Fruit fly (Drosophila melanogaster) whole organism, embryonic: Measurements from ENCODE around the gene Mlp84B.

ENCODE experiments used
- CG10147 ChIP-seq: fragments of 200-800 bp; sonication (Bioruptor generic); optimal IDR thresholded peaks from 2 replicates; lab custom pipeline; 2019; ENCODE audit warnings: missing biosample characterization, mild to moderate bottlenecking, missing genetic modification characterization, moderate library complexity
- CG10366 ChIP-seq: fragments of 200-800 bp; sonication (Bioruptor generic); IDR thresholded peaks from 2 replicates; pipeline ENCODE4 v1.3.6; 2022; ENCODE audit warnings: missing biosample characterization, missing genetic modification characterization
- CG14710 ChIP-seq: fragments of 200-800 bp; sonication (Bioruptor generic); optimal IDR thresholded peaks from 3 replicates; lab custom pipeline; 2019; ENCODE audit warnings: missing biosample characterization, mild to moderate bottlenecking, missing genetic modification characterization, moderate library complexity
- CG18619 ChIP-seq: fragments of 200-800 bp; sonication (Bioruptor generic); optimal IDR thresholded peaks from 3 replicates; lab custom pipeline; 2017; ENCODE audit warnings: missing biosample characterization, mild to moderate bottlenecking, missing genetic modification characterization
- CG2199 ChIP-seq: fragments of 200-800 bp; sonication (Bioruptor generic); IDR thresholded peaks from 3 replicates; pipeline ENCODE4 v1.3.6; 2022; ENCODE audit warnings: missing biosample characterization, missing genetic modification characterization
- CG4360 ChIP-seq: fragments of 200-800 bp; sonication (Bioruptor generic); IDR thresholded peaks from 2 replicates; pipeline ENCODE4 v1.3.6; 2022; ENCODE audit warnings: missing biosample characterization, missing genetic modification characterization
- CG4820 ChIP-seq: fragments of 200-800 bp; sonication (Bioruptor generic); optimal IDR thresholded peaks from 3 replicates; lab custom pipeline; 2016; ENCODE audit warnings: missing biosample characterization, missing genetic modification characterization
- CG8281 ChIP-seq: fragments of 200-800 bp; sonication (Bioruptor generic); optimal IDR thresholded peaks from 2 replicates; lab custom pipeline; 2018; ENCODE audit warnings: missing biosample characterization, mild to moderate bottlenecking, missing genetic modification characterization, moderate library complexity
- CG8478 ChIP-seq: fragments of >200 bp; optimal IDR thresholded peaks from 2 replicates; lab custom pipeline; 2018
- CTCF ChIP-seq: fragments of 200-800 bp; sonication (Bioruptor generic); optimal IDR thresholded peaks from 2 replicates; lab custom pipeline; 2017; ENCODE audit warnings: missing biosample characterization, mild to moderate bottlenecking, missing genetic modification characterization, moderate library complexity
- Camta ChIP-seq: fragments of 200-800 bp; sonication (Bioruptor generic); optimal IDR thresholded peaks from 2 replicates; lab custom pipeline; 2016; ENCODE audit warnings: missing biosample characterization, missing genetic modification characterization
- Ets65A ChIP-seq: fragments of 200-800 bp; sonication (Bioruptor generic); peaks from one replicate; lab custom pipeline; 2016; ENCODE audit warnings: missing biosample characterization, missing genetic modification characterization
- Fer1 ChIP-seq: fragments of 200-800 bp; sonication (Bioruptor generic); optimal IDR thresholded peaks from 2 replicates; lab custom pipeline; 2017; ENCODE audit warnings: missing biosample characterization, mild to moderate bottlenecking, missing genetic modification characterization
- HHEX ChIP-seq: fragments of 200-800 bp; sonication (Bioruptor generic); optimal IDR thresholded peaks from 3 replicates; lab custom pipeline; 2017; ENCODE audit warnings: missing biosample characterization, mild to moderate bottlenecking, missing genetic modification characterization, missing genetic modification reagents
- Hey ChIP-seq: fragments of 200-800 bp; sonication (Bioruptor generic); optimal IDR thresholded peaks from 3 replicates; lab custom pipeline; 2018; ENCODE audit warnings: missing biosample characterization, mild to moderate bottlenecking, missing genetic modification characterization
- Hr39 ChIP-seq: fragments of >200 bp; optimal IDR thresholded peaks from 2 replicates; lab custom pipeline; 2017
- Kr ChIP-seq: fragments of 200-800 bp; sonication (Bioruptor generic); optimal IDR thresholded peaks from 2 replicates; lab custom pipeline; 2017; ENCODE audit warnings: missing biosample characterization, mild to moderate bottlenecking, missing genetic modification characterization
- Med ChIP-seq: fragments of 200-800 bp; sonication (Bioruptor generic); peaks from one replicate; lab custom pipeline; 2016; ENCODE audit warnings: missing biosample characterization, missing genetic modification characterization, mild to moderate bottlenecking, inconsistent platforms, moderate library complexity
- Nf-YB ChIP-seq: fragments of 200-800 bp; sonication (Bioruptor generic); optimal IDR thresholded peaks from 3 replicates; lab custom pipeline; 2019; ENCODE audit warnings: missing biosample characterization, mild to moderate bottlenecking, missing genetic modification characterization, moderate library complexity
- Nf-YC ChIP-seq: fragments of 200-800 bp; optimal IDR thresholded peaks from 3 replicates; lab custom pipeline; 2019; ENCODE audit warnings: missing biosample characterization, mild to moderate bottlenecking, missing genetic modification characterization, moderate library complexity
- Opbp ChIP-seq: fragments of 200-800 bp; sonication (Bioruptor generic); IDR thresholded peaks from 3 replicates; pipeline ENCODE4 v1.3.6; 2022; ENCODE audit warnings: missing biosample characterization, missing genetic modification characterization; ENCODE audit not compliant: partially characterized antibody
- Rx ChIP-seq: fragments of 200-800 bp; sonication (Bioruptor generic); IDR thresholded peaks from 2 replicates; pipeline ENCODE4 v1.3.6; 2022; ENCODE audit warnings: missing biosample characterization, missing genetic modification characterization
- aop ChIP-seq: fragments of 200-800 bp; sonication (Bioruptor generic); IDR thresholded peaks from 2 replicates; pipeline ENCODE4 v1.3.6; 2022; ENCODE audit warnings: missing biosample characterization, missing genetic modification characterization
- cato ChIP-seq: fragments of 200-800 bp; sonication (Bioruptor generic); optimal IDR thresholded peaks from 2 replicates; lab custom pipeline; 2016; ENCODE audit warnings: missing biosample characterization, missing genetic modification characterization, borderline replicate concordance
- crc ChIP-seq: fragments of 200-800 bp; sonication (Bioruptor generic); optimal IDR thresholded peaks from 2 replicates; lab custom pipeline; 2016; ENCODE audit warnings: missing biosample characterization, missing genetic modification characterization
- crol ChIP-seq: fragments of 200-800 bp; sonication (Bioruptor generic); IDR thresholded peaks from 2 replicates; pipeline ENCODE4 v1.3.6; 2022; ENCODE audit warnings: missing biosample characterization, missing genetic modification characterization
- gce ChIP-seq: fragments of 200-800 bp; sonication (Bioruptor generic); IDR thresholded peaks from 3 replicates; pipeline ENCODE4 v1.3.6; 2022; ENCODE audit warnings: missing biosample characterization, missing genetic modification characterization
- gcm ChIP-seq: fragments of 200-800 bp; sonication (Bioruptor generic); optimal IDR thresholded peaks from 2 replicates; lab custom pipeline; 2019; ENCODE audit warnings: missing biosample characterization, mild to moderate bottlenecking, missing genetic modification characterization, moderate library complexity
- grn ChIP-seq: fragments of 200-800 bp; sonication (Bioruptor generic); optimal IDR thresholded peaks from 3 replicates; lab custom pipeline; 2017; ENCODE audit warnings: missing biosample characterization, missing genetic modification characterization
- gsb-n ChIP-seq: fragments of 200-800 bp; sonication (Bioruptor generic); optimal IDR thresholded peaks from 3 replicates; lab custom pipeline; 2018; ENCODE audit warnings: missing biosample characterization, mild to moderate bottlenecking, missing genetic modification characterization
- insv ChIP-seq, 2 experiments: fragments of 200-800 bp; sonication (Bioruptor generic); optimal IDR thresholded peaks; 3 replicates each; lab custom pipeline; 2016 to 2018; ENCODE audit warnings: missing biosample characterization in 2 of 2, missing genetic modification characterization in 2 of 2
- lilli ChIP-seq: fragments of 200-800 bp; sonication (Bioruptor generic); optimal IDR thresholded peaks from 3 replicates; lab custom pipeline; 2016; ENCODE audit warnings: missing biosample characterization, missing genetic modification characterization
- lov ChIP-seq, 2 experiments: fragments of 200-800 bp in 1 of 2; fragments of >200 bp in 1 of 2; sonication (Bioruptor generic) in 1 of 2; IDR thresholded peaks in 1 of 2; optimal IDR thresholded peaks in 1 of 2; 2 replicates in 1 of 2; 3 replicates in 1 of 2; pipeline versions ENCODE4 v1.3.6 to Lab custom; 2017 to 2022; ENCODE audit warnings: missing biosample characterization in 1 of 2, missing genetic modification characterization in 1 of 2
- nerfin-1 ChIP-seq: fragments of 200-800 bp; sonication (Bioruptor generic); optimal IDR thresholded peaks from 3 replicates; lab custom pipeline; 2019; ENCODE audit warnings: missing biosample characterization, mild to moderate bottlenecking, missing genetic modification characterization, moderate library complexity
- prd ChIP-seq, 3 experiments: fragments of >200 bp in 2 of 3; fragments of 200-800 bp in 1 of 3; sonication (Bioruptor generic) in 1 of 3; optimal IDR thresholded peaks in 2 of 3; IDR thresholded peaks in 1 of 3; 2 replicates in 2 of 3; 3 replicates in 1 of 3; pipeline versions ENCODE4 v1.3.6 to Lab custom; 2017 to 2022; ENCODE audit warnings: missing biosample characterization in 1 of 3, missing genetic modification characterization in 1 of 3
- pros ChIP-seq: fragments of 200-800 bp; sonication (Bioruptor generic); optimal IDR thresholded peaks from 3 replicates; lab custom pipeline; 2019; ENCODE audit warnings: missing biosample characterization, mild to moderate bottlenecking, missing genetic modification characterization, moderate library complexity
- pzg ChIP-seq: fragments of 200-800 bp; sonication (Bioruptor generic); optimal IDR thresholded peaks from 3 replicates; lab custom pipeline; 2018; ENCODE audit warnings: missing biosample characterization, mild to moderate bottlenecking, missing genetic modification characterization, moderate library complexity
- twi ChIP-seq: fragments of 200-800 bp; optimal IDR thresholded peaks from 2 replicates; lab custom pipeline; 2019; ENCODE audit warnings: missing biosample characterization, mild to moderate bottlenecking, missing genetic modification characterization, moderate library complexity

Gene Mlp84B

DNA sequence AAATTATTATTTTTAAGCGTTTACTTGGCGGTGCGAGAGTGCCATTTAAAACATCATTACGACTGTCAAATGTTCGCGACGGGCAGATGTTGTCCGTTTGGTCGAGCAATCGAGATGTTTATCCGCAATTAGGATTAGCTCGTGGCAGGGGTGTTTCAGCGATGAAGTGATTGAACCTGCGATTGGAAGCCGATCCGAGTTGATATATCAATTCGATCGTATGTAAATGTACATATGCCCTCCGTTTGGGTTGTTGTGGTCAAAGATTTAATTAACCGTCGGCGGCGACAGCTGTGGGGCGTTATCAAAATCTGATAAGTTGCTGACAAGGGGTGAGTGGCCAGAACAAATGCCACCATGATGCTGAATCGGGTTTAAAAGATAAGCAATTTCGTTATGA lies 25.0 kb upstream of the Mlp84B start:
- TF ChIP-seq CG14710 (tag; lab: Kevin White, UChicago) (no peak), grn (GFP tag; lab: Kevin White, UChicago) (peak; percentile 70), crc (GFP tag; lab: Kevin White, UChicago) (no peak), gcm (GFP tag; lab: Kevin White, UChicago) (no peak), Rx (GFP tag; lab: Robert Waterston, UW) (0 out of 2 replicates have a peak, but pooled peaks have one; percentile 6)
- TF ChIP-seq, all 482 proteins: peak for 2

dm6 chr3R:7139188-7140038 lies 21.9 kb upstream of the Mlp84B start:
- TF ChIP-seq Ets65A (peak; percentile 65), insv (GFP tag; optimal IDR thresholded peaks at IDR 0.05; lab: Kevin White, UChicago) (peak in 1 of 2 experiments; percentile 33), crol (GFP tag; lab: Robert Waterston, UW) (peak; percentile 86), cato (GFP tag; lab: Kevin White, UChicago) (no peak), CG8478 (lab: Kevin White, UChicago) (no peak), CG8281 (tag; lab: Kevin White, UChicago) (no peak), CG18619 (GFP tag; lab: Kevin White, UChicago) (no peak), CG2199 (GFP tag; lab: Robert Waterston, UW) (0 out of 3 replicates have a peak, but pooled peaks have one; percentile 38), CG4820 (GFP tag; lab: Kevin White, UChicago) (no peak), Kr (peak; percentile 60), Nf-YB (GFP tag; lab: Kevin White, UChicago) (peak; percentile 87), Hey (tag; lab: Kevin White, UChicago) (peak; percentile 91), Opbp (GFP tag; lab: Robert Waterston, UW) (0 out of 3 replicates have a peak, but pooled peaks have one; percentile 22), CG4360 (GFP tag; lab: Robert Waterston, UW) (peak; percentile 58), Hr39 (peak; percentile 29), CG10366 (GFP tag; lab: Robert Waterston, UW) (no peak), gcm (GFP tag; lab: Kevin White, UChicago) (peak; percentile 9), Nf-YC (tag; lab: Kevin White, UChicago) (peak; percentile 89), HHEX (GFP tag; lab: Kevin White, UChicago) (no peak), lov (optimal IDR thresholded peaks at IDR 0.05; lab: Kevin White, UChicago) (no peak), lov (GFP tag; IDR thresholded peaks at IDR 0.05; lab: Robert Waterston, UW) (0 out of 3 replicates have a peak, but pooled peaks have one; percentile 12), CTCF (GFP tag; lab: Kevin White, UChicago) (peak; percentile 85), Fer1 (peak; percentile 93), nerfin-1 (tag; lab: Kevin White, UChicago) (peak; percentile 21), aop (no peak), twi (peak; percentile 37), Med (GFP tag; lab: Kevin White, UChicago) (peak; percentile 35)

DNA sequence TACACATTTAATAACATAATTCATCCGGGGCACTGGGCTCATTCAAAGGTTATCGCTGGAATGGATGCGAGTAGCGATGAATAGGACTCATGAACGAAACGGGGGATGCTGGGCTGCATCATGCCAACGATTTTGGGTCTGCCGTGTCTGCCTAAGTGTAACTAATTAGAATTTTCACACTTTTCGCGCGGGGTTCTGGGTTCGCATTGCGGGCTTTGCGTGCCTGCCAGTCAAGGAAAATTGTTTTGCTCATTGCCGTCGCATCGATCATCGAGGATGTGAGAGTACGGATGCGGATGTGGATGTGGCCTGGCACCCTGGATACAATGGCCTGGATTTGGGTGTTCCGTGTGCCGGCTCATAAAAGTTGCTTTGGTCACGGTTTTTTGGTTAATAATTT lies 20.5 kb upstream of the Mlp84B start:
- peak; percentile 87 for TF ChIP-seq gsb-n (tag; lab: Kevin White, UChicago)
- TF ChIP-seq pros (GFP tag; lab: Kevin White, UChicago) = peak; percentile 8
- no peak for TF ChIP-seq pzg
- TF ChIP-seq gce = no peak
- TF ChIP-seq Ets65A = peak; percentile 65
- TF ChIP-seq prd (optimal IDR thresholded peaks at IDR 0.05; lab: Kevin White, UChicago) = no peak
- 0 out of 3 replicates have a peak, but pooled peaks have one; percentile 11 for TF ChIP-seq prd (GFP tag; IDR thresholded peaks at IDR 0.05; lab: Robert Waterston, UW)
- TF ChIP-seq Camta (GFP tag; lab: Kevin White, UChicago) = no peak
- TF ChIP-seq lilli = no peak
- TF ChIP-seq CG10147 (GFP tag; lab: Kevin White, UChicago) = no peak
